Fruit fly (Drosophila melanogaster): ENCODE data around the gene CG13308.

Gene CG13308

DNA sequence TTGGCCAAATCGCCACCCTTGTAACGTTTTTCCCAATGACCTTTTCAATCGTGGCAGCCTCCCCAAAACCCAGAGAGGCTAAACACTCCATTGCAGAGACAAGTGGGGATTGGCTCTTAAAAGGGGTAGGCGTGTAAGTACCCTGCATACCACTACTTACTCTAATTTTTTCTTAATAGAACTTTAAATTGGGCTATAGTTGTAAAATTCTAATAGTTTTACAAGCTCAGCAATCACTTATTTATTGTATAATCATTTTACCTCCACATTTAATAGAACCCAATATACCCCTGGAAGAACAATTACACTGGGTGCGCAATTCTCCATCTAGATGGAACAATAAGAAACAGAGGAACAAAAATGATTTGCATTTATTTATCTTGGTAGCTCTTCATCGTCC, 33.4 kb downstream of the CG13308 start (continued):
- TF ChIP-seq Doc3 (GFP tag; IDR thresholded peaks at IDR 0.05; ENCODE audit: partially characterized antibody) (no peak), al (GFP tag; IDR thresholded peaks at IDR 0.05) (0 out of 2 replicates have a peak, but pooled peaks have one; percentile 37), CG31365 (tag; optimal IDR thresholded peaks at IDR 0.05) (no peak), CG1647 (GFP tag; optimal IDR thresholded peaks at IDR 0.05) (peak; percentile 35), CG17802 (tag; optimal IDR thresholded peaks at IDR 0.05) (peak; percentile 1), Hr51 (GFP tag; optimal IDR thresholded peaks at IDR 0.05) (peak in 1 of 2 experiments; percentile 81), CG10431 (GFP tag; optimal IDR thresholded peaks at IDR 0.05) (no peak), gce (GFP tag; IDR thresholded peaks at IDR 0.05) (0 out of 3 replicates have a peak, but pooled peaks have one; percentile 42), Ptx1 (GFP tag; IDR thresholded peaks at IDR 0.05) (peak; percentile 85), Dip3 (GFP tag; optimal IDR thresholded peaks at IDR 0.05) (peak; percentile 34), Elba2 (GFP tag; optimal IDR thresholded peaks at IDR 0.05) (no peak), BEAF-32 (GFP tag; optimal IDR thresholded peaks at IDR 0.05) (no peak), CG17361 (GFP tag; IDR thresholded peaks at IDR 0.05) (peak; percentile 76), eve (GFP tag; optimal IDR thresholded peaks at IDR 0.05) (peak in 1 of 2 experiments; percentile 74), Rfx (GFP tag; IDR thresholded peaks at IDR 0.05) (peak; percentile 79), bbx (GFP tag; IDR thresholded peaks at IDR 0.05; ENCODE audit: partially characterized antibody) (no peak), usp (GFP tag; optimal IDR thresholded peaks at IDR 0.05) (no peak), NC2β (GFP tag; optimal IDR thresholded peaks at IDR 0.05) (peak; percentile 55), Sry-β (GFP tag; optimal IDR thresholded peaks at IDR 0.05) (no peak), Six4 (GFP tag; optimal IDR thresholded peaks at IDR 0.05) (peak; percentile 48), fd64A (GFP tag; optimal IDR thresholded peaks at IDR 0.05) (no peak), lov (optimal IDR thresholded peaks at IDR 0.05) (no peak), lov (GFP tag; IDR thresholded peaks at IDR 0.05) (no peak), CG9797 (GFP tag; optimal IDR thresholded peaks at IDR 0.05) (no peak), run (tag; optimal IDR thresholded peaks at IDR 0.05) (peak; percentile 44), Bteb2 (GFP tag; optimal IDR thresholded peaks at IDR 0.05) (peak; percentile 37), Mes4 (GFP tag; optimal IDR thresholded peaks at IDR 0.05) (peak; percentile 23), lola (GFP tag; optimal IDR thresholded peaks at IDR 0.05) (peak in 1 of 3 experiments; percentile 63), CG32767 (GFP tag; IDR thresholded peaks at IDR 0.05) (peak; percentile 50; the same call in 1 of the 2 replicates), CG9932 (GFP tag; IDR thresholded peaks at IDR 0.05) (peak; percentile 57), grn (GFP tag; optimal IDR thresholded peaks at IDR 0.05) (no peak), yki (optimal IDR thresholded peaks at IDR 0.05) (no peak), hkb (optimal IDR thresholded peaks at IDR 0.05) (no peak), hkb (GFP tag; IDR thresholded peaks at IDR 0.05) (peak; percentile 82), Ada2b (GFP tag; IDR thresholded peaks at IDR 0.05) (peak; percentile 78), CG1792 (GFP tag; optimal IDR thresholded peaks at IDR 0.05) (peak; percentile 14), luna (GFP tag; optimal IDR thresholded peaks at IDR 0.05) (no peak), kah (GFP tag; optimal IDR thresholded peaks at IDR 0.05) (peak; percentile 26), pita (GFP tag; optimal IDR thresholded peaks at IDR 0.05) (no peak), sim (GFP tag; IDR thresholded peaks at IDR 0.05) (peak; percentile 68), CG3726 (GFP tag; IDR thresholded peaks at IDR 0.05) (peak; percentile 47; the same call in 1 of the 3 replicates), Ets65A (GFP tag) (peak; percentile 26), CG34376 (GFP tag; optimal IDR thresholded peaks at IDR 0.05) (no peak), Fer2 (tag; optimal IDR thresholded peaks at IDR 0.05) (peak; percentile 61), ssp (GFP tag; IDR thresholded peaks at IDR 0.05) (peak; percentile 64), CG13894 (tag; optimal IDR thresholded peaks at IDR 0.05) (peak; percentile 73), CG2678 (tag; optimal IDR thresholded peaks at IDR 0.05) (peak; percentile 88), lmd (GFP tag; IDR thresholded peaks at IDR 0.05) (peak; percentile 84), CTCF (GFP tag; optimal IDR thresholded peaks at IDR 0.05) (no peak), CG2120 (GFP tag; optimal IDR thresholded peaks at IDR 0.05) (peak; percentile 86), danr (GFP tag; IDR thresholded peaks at IDR 0.05) (no peak), NfI (GFP tag; optimal IDR thresholded peaks at IDR 0.05) (peak; percentile 60), PHDP (tag; optimal IDR thresholded peaks at IDR 0.05) (peak; percentile 80)
